Worm (Caenorhabditis elegans): ENCODE results near the gene gar-2.
A peak's percentile ranks its signal among the peaks of the same experiment; 100 is the strongest.

DNA sequence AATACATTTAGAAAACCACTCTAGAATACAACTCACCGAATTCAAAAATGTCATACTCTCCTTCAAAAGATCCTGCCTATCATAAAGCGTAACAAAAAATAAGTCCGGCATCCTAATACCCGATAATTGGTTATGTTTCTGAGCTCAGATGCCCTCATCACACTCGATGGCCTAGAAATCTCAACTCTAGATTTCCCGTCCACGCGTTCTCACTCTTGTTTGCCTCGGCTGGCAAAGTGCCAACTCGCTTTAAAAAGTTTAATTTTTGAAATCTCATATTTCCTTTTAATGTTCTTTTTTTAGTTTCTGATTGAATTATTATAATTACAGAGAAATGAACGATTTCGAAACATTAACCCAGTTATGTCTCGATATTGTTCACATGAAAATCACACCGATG lies 58.5 kb downstream of the gar-2 start, which contains the start of the genes C56G2.15 and thoc-2:
- no peak for TF ChIP-seq ama-1 (optimal IDR thresholded peaks at IDR 0.05)
- no peak for TF ChIP-seq nhr-11 (tag; optimal IDR thresholded peaks at IDR 0.05)
- no peak for TF ChIP-seq egl-27 (tag; optimal IDR thresholded peaks at IDR 0.05)
- TF ChIP-seq nhr-76 (tag; optimal IDR thresholded peaks at IDR 0.05), result no peak
- no peak for TF ChIP-seq zag-1 (tag; optimal IDR thresholded peaks at IDR 0.05)
- TF ChIP-seq aly-2 (tag; optimal IDR thresholded peaks at IDR 0.05), result no peak
- no peak for TF ChIP-seq eor-1 (tag; optimal IDR thresholded peaks at IDR 0.05)
- no peak for TF ChIP-seq ztf-11 (tag; optimal IDR thresholded peaks at IDR 0.05)
- no peak for TF ChIP-seq elt-1 (tag; optimal IDR thresholded peaks at IDR 0.05)
- no peak for TF ChIP-seq nhr-77 (tag; optimal IDR thresholded peaks at IDR 0.05)
- TF ChIP-seq nfya-1 (tag; optimal IDR thresholded peaks at IDR 0.05; ENCODE audit: insufficient read depth), result peak; percentile 4
- no peak for TF ChIP-seq skn-1 (tag; optimal IDR thresholded peaks at IDR 0.05)
- TF ChIP-seq elt-2 (tag; optimal IDR thresholded peaks at IDR 0.05), result no peak
